Worm (Caenorhabditis elegans) whole organism, late embryonic: Measurements from ENCODE around the gene F22F4.4.

Source experiments
- F13H6.1 ChIP-seq: sonication (generic microtip); optimal IDR thresholded peaks from 2 replicates; lab custom pipeline; 2016; ENCODE audit warnings: missing genetic modification characterization, missing compliant biosample characterization
- ama-1 ChIP-seq: fragments of 150-350 bp; optimal IDR thresholded peaks from 2 replicates; lab custom pipeline; 2014
- ceh-2 ChIP-seq: sonication (generic microtip); optimal IDR thresholded peaks from 2 replicates; lab custom pipeline; 2016; ENCODE audit warnings: missing genotype, missing genetic modification characterization, missing compliant biosample characterization
- ceh-22 ChIP-seq: sonication (generic microtip); optimal IDR thresholded peaks from 2 replicates; lab custom pipeline; 2017; ENCODE audit warnings: missing biosample characterization, missing genetic modification characterization
- dve-1 ChIP-seq: sonication (generic microtip); optimal IDR thresholded peaks from 2 replicates; lab custom pipeline; 2017; ENCODE audit warnings: antibody characterized with exemption, mild to moderate bottlenecking, missing genetic modification characterization, missing compliant biosample characterization
- elt-2 ChIP-seq: sonication (generic microtip); optimal IDR thresholded peaks from 2 replicates; lab custom pipeline; 2016; ENCODE audit warnings: missing genetic modification reagents, missing genetic modification characterization, missing compliant biosample characterization
- ets-4 ChIP-seq: sonication (generic microtip); optimal IDR thresholded peaks from 2 replicates; lab custom pipeline; 2016; ENCODE audit warnings: missing genetic modification characterization, missing compliant biosample characterization
- hlh-15 ChIP-seq: sonication (generic microtip); optimal IDR thresholded peaks from 2 replicates; lab custom pipeline; 2016; ENCODE audit warnings: missing genetic modification characterization, missing compliant biosample characterization
- hlh-8 ChIP-seq: sonication (generic microtip); optimal IDR thresholded peaks from 2 replicates; lab custom pipeline; 2016; ENCODE audit warnings: missing genotype, missing genetic modification characterization, missing compliant biosample characterization
- lin-11 ChIP-seq: fragments of 200-800 bp; sonication (Bioruptor generic); optimal IDR thresholded peaks from 2 replicates; lab custom pipeline; 2018; ENCODE audit warnings: mild to moderate bottlenecking, missing genetic modification characterization, missing compliant biosample characterization
- nhr-11 ChIP-seq: fragments of 150-350 bp; optimal IDR thresholded peaks from 2 replicates; lab custom pipeline; 2014; ENCODE audit warnings: missing biosample characterization, missing genetic modification characterization
- ttx-3 ChIP-seq: sonication (generic microtip); optimal IDR thresholded peaks from 2 replicates; lab custom pipeline; 2016; ENCODE audit warnings: missing genetic modification reagents, missing genetic modification characterization, missing compliant biosample characterization

ce11 chrX:6048508-6048907, 47.2 kb upstream of the F22F4.4 start, which contains the start of gene pak-1:
- no peak for TF ChIP-seq ceh-22
- TF ChIP-seq nhr-11 (tag; lab: Kevin White, UChicago): no peak
- no peak for TF ChIP-seq hlh-8 (tag; lab: Kevin White, UChicago)
- TF ChIP-seq ttx-3 (tag; lab: Kevin White, UChicago): no peak
- no peak for TF ChIP-seq lin-11
- TF ChIP-seq ceh-2: no peak
- TF ChIP-seq ets-4 (tag; lab: Kevin White, UChicago): no peak
- TF ChIP-seq dve-1 (tag; lab: Kevin White, UChicago): no peak
- no peak for TF ChIP-seq ama-1 (lab: Kevin White, UChicago)
- TF ChIP-seq F13H6.1 (tag; lab: Kevin White, UChicago): no peak
- TF ChIP-seq hlh-15 (tag; lab: Kevin White, UChicago): no peak
- no peak for TF ChIP-seq elt-2
